Worm (Caenorhabditis elegans): ENCODE results near the gene ctsa-1.1.

ctsa-1.1 gene

ce11 chrII:4784436-4784835 is 47.0 kb downstream of the ctsa-1.1 start, which contains the start of gene nep-12:
nep-12 (minus strand) TSS chrII:4784536.
- TF ChIP-seq tbx-37 (GFP tag; conservative IDR thresholded peaks at IDR 0.05), result no peak
- TF ChIP-seq ama-1 (optimal IDR thresholded peaks at IDR 0.05), result no peak
- TF ChIP-seq hmbx-1 (tag; optimal IDR thresholded peaks at IDR 0.05), result no peak
- no peak for TF ChIP-seq B0310.2 (tag; optimal IDR thresholded peaks at IDR 0.05)
- no peak for TF ChIP-seq pes-1 (GFP tag; IDR thresholded peaks at IDR 0.05)
- no peak for TF ChIP-seq tbx-11 (GFP tag; IDR thresholded peaks at IDR 0.05)
- no peak for TF ChIP-seq hmg-4 (GFP tag; optimal IDR thresholded peaks at IDR 0.05)

- TF ChIP-seq ceh-13 (GFP tag; optimal IDR thresholded peaks at IDR 0.05) (no peak), tbx-37 (GFP tag; conservative IDR thresholded peaks at IDR 0.05) (no peak)
Observed at ce11 chrII:4786181-4786580, 48.7 kb downstream of the ctsa-1.1 start, which contains the start of gene msp-3. msp-3 (minus strand) TSS chrII:4786281.
